Fruit fly (Drosophila melanogaster) whole organism, embryonic: ENCODE results near the gene drn.

Source experiments
- Atf3 ChIP-seq: fragments of 200-800 bp; sonication (Bioruptor generic); optimal IDR thresholded peaks from 3 replicates; lab custom pipeline; 2016; ENCODE audit warnings: missing biosample characterization, missing genetic modification characterization
- B-H1 ChIP-seq: fragments of 200-800 bp; sonication (Bioruptor generic); IDR thresholded peaks from 3 replicates; pipeline ENCODE4 v1.3.6; 2022; ENCODE audit warnings: missing biosample characterization, missing genetic modification characterization
- Bgb ChIP-seq: fragments of 200-800 bp; sonication (Bioruptor generic); IDR thresholded peaks from 2 replicates; pipeline ENCODE4 v1.3.6; 2022; ENCODE audit warnings: missing biosample characterization, missing genetic modification characterization; ENCODE audit not compliant: partially characterized antibody
- CG1024 ChIP-seq: fragments of 200-800 bp; sonication (Bioruptor generic); IDR thresholded peaks from 2 replicates; pipeline ENCODE4 v1.3.6; 2022; ENCODE audit warnings: missing biosample characterization, missing genetic modification characterization
- CG10274 ChIP-seq: fragments of 200-800 bp; sonication (Bioruptor generic); optimal IDR thresholded peaks from 3 replicates; lab custom pipeline; 2017; ENCODE audit warnings: missing biosample characterization, mild to moderate bottlenecking, missing genetic modification characterization
- CG10543 ChIP-seq: fragments of 200-800 bp; sonication (Bioruptor generic); optimal IDR thresholded peaks from 3 replicates; lab custom pipeline; 2017; ENCODE audit warnings: missing biosample characterization, mild to moderate bottlenecking, missing genetic modification characterization, moderate library complexity
- CG10654 ChIP-seq: fragments of 200-800 bp; sonication (Bioruptor generic); optimal IDR thresholded peaks from 2 replicates; lab custom pipeline; 2016; ENCODE audit warnings: missing biosample characterization, missing genetic modification characterization
- CG10979 ChIP-seq: fragments of 200-800 bp; sonication (Bioruptor generic); optimal IDR thresholded peaks from 2 replicates; lab custom pipeline; 2018; ENCODE audit warnings: missing biosample characterization, mild to moderate bottlenecking, missing genetic modification characterization, moderate library complexity
- CG11560 ChIP-seq: fragments of 200-800 bp; sonication (Bioruptor generic); IDR thresholded peaks from 3 replicates; pipeline ENCODE4 v1.3.6; 2022; ENCODE audit warnings: missing biosample characterization, missing genetic modification characterization
- CG11695 ChIP-seq: fragments of 200-800 bp; sonication (Bioruptor generic); IDR thresholded peaks from 3 replicates; pipeline ENCODE4 v1.3.6; 2022; ENCODE audit warnings: missing biosample characterization, missing genetic modification characterization
- CG12299 ChIP-seq: fragments of 200-800 bp; sonication (Bioruptor generic); optimal IDR thresholded peaks from 2 replicates; lab custom pipeline; 2018; ENCODE audit warnings: missing biosample characterization, mild to moderate bottlenecking, missing genetic modification characterization
- CG13624 ChIP-seq: fragments of 200-800 bp; sonication (Bioruptor generic); optimal IDR thresholded peaks from 2 replicates; lab custom pipeline; 2016; ENCODE audit warnings: missing biosample characterization, missing genetic modification characterization
- CG14860 ChIP-seq: fragments of 200-800 bp; sonication (Bioruptor generic); IDR thresholded peaks from 3 replicates; pipeline ENCODE4 v1.3.6; 2022; ENCODE audit warnings: missing biosample characterization, missing genetic modification characterization; ENCODE audit not compliant: partially characterized antibody
- CG17361 ChIP-seq: fragments of 200-800 bp; sonication (Bioruptor generic); IDR thresholded peaks from 3 replicates; pipeline ENCODE4 v1.3.6; 2022; ENCODE audit warnings: missing biosample characterization, missing genetic modification characterization
- CG17568 ChIP-seq: fragments of 200-800 bp; sonication (Bioruptor generic); optimal IDR thresholded peaks from 2 replicates; lab custom pipeline; 2018; ENCODE audit warnings: missing biosample characterization, mild to moderate bottlenecking, missing genetic modification characterization, moderate library complexity
- CG2116 ChIP-seq: fragments of 200-800 bp; sonication (Bioruptor generic); optimal IDR thresholded peaks from 3 replicates; lab custom pipeline; 2018; ENCODE audit warnings: missing biosample characterization, mild to moderate bottlenecking, missing genetic modification characterization
- CG30431 ChIP-seq: fragments of 200-800 bp; sonication (Bioruptor generic); optimal IDR thresholded peaks from 2 replicates; lab custom pipeline; 2017; ENCODE audit warnings: missing biosample characterization, missing genetic modification characterization
- CG4820 ChIP-seq: fragments of 200-800 bp; sonication (Bioruptor generic); optimal IDR thresholded peaks from 3 replicates; lab custom pipeline; 2016; ENCODE audit warnings: missing biosample characterization, missing genetic modification characterization
- CG7963 ChIP-seq: fragments of 200-800 bp; sonication (Bioruptor generic); IDR thresholded peaks from 3 replicates; pipeline ENCODE4 v1.3.6; 2022; ENCODE audit warnings: missing biosample characterization, missing genetic modification characterization; ENCODE audit not compliant: partially characterized antibody
- CG8924 ChIP-seq: fragments of 200-800 bp; optimal IDR thresholded peaks from 3 replicates; lab custom pipeline; 2019; ENCODE audit warnings: missing biosample characterization, mild to moderate bottlenecking, missing genetic modification characterization, moderate library complexity
- CG9932 ChIP-seq: fragments of 200-800 bp; sonication (Bioruptor generic); IDR thresholded peaks from 2 replicates; pipeline ENCODE4 v1.3.6; 2022; ENCODE audit warnings: missing biosample characterization, missing genetic modification characterization
- E2f1 ChIP-seq: fragments of 200-800 bp; sonication (Bioruptor generic); IDR thresholded peaks from 2 replicates; pipeline ENCODE4 v1.3.6; 2022; ENCODE audit warnings: missing biosample characterization, missing genetic modification characterization
- HLHmδ ChIP-seq: fragments of 200-800 bp; sonication (Bioruptor generic); optimal IDR thresholded peaks from 2 replicates; lab custom pipeline; 2018; ENCODE audit warnings: missing biosample characterization, mild to moderate bottlenecking, missing genetic modification characterization, moderate library complexity
- Hr78 ChIP-seq, 2 experiments: fragments of 200-800 bp in 1 of 2; fragments of >200 bp in 1 of 2; sonication (Bioruptor generic) in 1 of 2; optimal IDR thresholded peaks; 2 replicates each; lab custom pipeline; 2017 to 2019; ENCODE audit warnings: missing biosample characterization in 2 of 2, missing genetic modification characterization in 2 of 2, mild to moderate bottlenecking in 1 of 2, moderate library complexity in 1 of 2
- MTF-1 ChIP-seq: fragments of 200-800 bp; sonication (Bioruptor generic); optimal IDR thresholded peaks from 2 replicates; lab custom pipeline; 2018; ENCODE audit warnings: missing biosample characterization, mild to moderate bottlenecking, missing genetic modification characterization, borderline replicate concordance
- Mad ChIP-seq: fragments of 200-800 bp; sonication (Bioruptor generic); optimal IDR thresholded peaks from 2 replicates; lab custom pipeline; 2016; ENCODE audit warnings: missing biosample characterization, missing genetic modification characterization
- NK7.1 ChIP-seq: fragments of 200-800 bp; sonication (Bioruptor generic); optimal IDR thresholded peaks from 3 replicates; lab custom pipeline; 2016; ENCODE audit warnings: missing biosample characterization, missing genetic modification characterization
- Ravus ChIP-seq: fragments of 200-800 bp; sonication (Bioruptor generic); IDR thresholded peaks from 2 replicates; pipeline ENCODE4 v1.3.6; 2022; ENCODE audit warnings: missing biosample characterization, missing genetic modification characterization
- Rfx ChIP-seq: fragments of 200-800 bp; sonication (Bioruptor generic); IDR thresholded peaks from 2 replicates; pipeline ENCODE4 v1.3.6; 2022; ENCODE audit warnings: missing biosample characterization, missing genetic modification characterization
- Usf ChIP-seq: fragments of 200-800 bp; sonication (Bioruptor generic); optimal IDR thresholded peaks from 2 replicates; lab custom pipeline; 2017; ENCODE audit warnings: missing genotype, missing biosample characterization, missing genetic modification characterization
- bab2 ChIP-seq: fragments of 200-800 bp; sonication (Bioruptor generic); optimal IDR thresholded peaks from 2 replicates; lab custom pipeline; 2016; ENCODE audit warnings: missing biosample characterization, missing genetic modification characterization
- bcd ChIP-seq: fragments of 200-800 bp; sonication (Bioruptor generic); optimal IDR thresholded peaks from 2 replicates; lab custom pipeline; 2017; ENCODE audit warnings: missing biosample characterization, mild to moderate bottlenecking, missing genetic modification characterization
- dan ChIP-seq: fragments of 200-800 bp; sonication (Bioruptor generic); IDR thresholded peaks from 2 replicates; pipeline ENCODE4 v1.3.6; 2022; ENCODE audit warnings: missing biosample characterization, missing genetic modification characterization
- danr ChIP-seq: fragments of 200-800 bp; sonication (Bioruptor generic); IDR thresholded peaks from 2 replicates; pipeline ENCODE4 v1.3.6; 2022; ENCODE audit warnings: missing biosample characterization, missing genetic modification characterization
- emc ChIP-seq: fragments of 200-800 bp; sonication (Bioruptor generic); optimal IDR thresholded peaks from 2 replicates; lab custom pipeline; 2016; ENCODE audit warnings: missing biosample characterization, missing genetic modification characterization
- fu2 ChIP-seq: fragments of 200-800 bp; sonication (Bioruptor generic); optimal IDR thresholded peaks from 2 replicates; lab custom pipeline; 2016; ENCODE audit warnings: missing biosample characterization, missing genetic modification characterization
- gcm ChIP-seq: fragments of 200-800 bp; sonication (Bioruptor generic); optimal IDR thresholded peaks from 2 replicates; lab custom pipeline; 2019; ENCODE audit warnings: missing biosample characterization, mild to moderate bottlenecking, missing genetic modification characterization, moderate library complexity
- ham ChIP-seq: fragments of 200-800 bp; sonication (Bioruptor generic); IDR thresholded peaks from 2 replicates; pipeline ENCODE4 v1.3.6; 2022; ENCODE audit warnings: missing biosample characterization, missing genetic modification characterization
- lbe ChIP-seq: fragments of 200-800 bp; sonication (Bioruptor generic); optimal IDR thresholded peaks from 2 replicates; lab custom pipeline; 2016; ENCODE audit warnings: missing biosample characterization, mild to moderate bottlenecking, missing genetic modification characterization
- lmd ChIP-seq: fragments of 200-800 bp; sonication (Bioruptor generic); IDR thresholded peaks from 2 replicates; pipeline ENCODE4 v1.3.6; 2022; ENCODE audit warnings: missing biosample characterization, missing genetic modification characterization
- mirr ChIP-seq: fragments of 200-800 bp; sonication (Bioruptor generic); optimal IDR thresholded peaks from 3 replicates; lab custom pipeline; 2018; ENCODE audit warnings: missing biosample characterization, mild to moderate bottlenecking, missing genetic modification characterization
- mld ChIP-seq: fragments of 200-800 bp; sonication (Bioruptor generic); IDR thresholded peaks from 3 replicates; pipeline ENCODE4 v1.3.6; 2022; ENCODE audit warnings: missing biosample characterization, missing genetic modification characterization; ENCODE audit not compliant: partially characterized antibody
- nom ChIP-seq: fragments of 200-800 bp; sonication (Bioruptor generic); optimal IDR thresholded peaks from 2 replicates; lab custom pipeline; 2017; ENCODE audit warnings: missing biosample characterization, missing genetic modification characterization, mild to moderate bottlenecking, moderate library complexity, missing genetic modification reagents
- odd ChIP-seq: fragments of 200-800 bp; sonication (Bioruptor generic); optimal IDR thresholded peaks from 2 replicates; lab custom pipeline; 2017; ENCODE audit warnings: missing biosample characterization, mild to moderate bottlenecking, missing genetic modification characterization
- pho ChIP-seq: fragments of 200-800 bp; sonication (Bioruptor generic); optimal IDR thresholded peaks from 2 replicates; lab custom pipeline; 2016; ENCODE audit warnings: missing biosample characterization, missing genetic modification characterization
- seq ChIP-seq: fragments of 200-800 bp; sonication (Bioruptor generic); IDR thresholded peaks from 2 replicates; pipeline ENCODE4 v1.3.6; 2022; ENCODE audit warnings: missing biosample characterization, missing genetic modification characterization
- ssp ChIP-seq: fragments of 200-800 bp; sonication (Bioruptor generic); IDR thresholded peaks from 2 replicates; pipeline ENCODE4 v1.3.6; 2022; ENCODE audit warnings: missing biosample characterization, missing genetic modification characterization
- tio ChIP-seq: fragments of 200-800 bp; sonication (Bioruptor generic); optimal IDR thresholded peaks from 2 replicates; lab custom pipeline; 2017; ENCODE audit warnings: missing biosample characterization, missing genetic modification characterization, inconsistent platforms
- usp ChIP-seq: fragments of >200 bp; optimal IDR thresholded peaks from 2 replicates; lab custom pipeline; 2017; ENCODE audit warnings: missing biosample characterization, missing genetic modification characterization
- vfl ChIP-seq: fragments of 200-800 bp; sonication (Bioruptor generic); optimal IDR thresholded peaks from 2 replicates; lab custom pipeline; 2016; ENCODE audit warnings: missing biosample characterization, missing genetic modification characterization

The drn gene

dm6 chr3R:9393542-9394025, 53.6 kb downstream of the drn start (continued):
- TF ChIP-seq B-H1 = no peak; the same call in 2 of the 3 replicates
- TF ChIP-seq CG11695 (GFP tag; lab: Robert Waterston, UW) = peak; percentile 65; the same call in 2 of the 3 replicates
- no peak for TF ChIP-seq CG13624
- peak; percentile 28 for TF ChIP-seq tio (GFP tag; lab: Kevin White, UChicago)
- peak; percentile 71 for TF ChIP-seq gcm (GFP tag; lab: Kevin White, UChicago)
- TF ChIP-seq vfl = no peak
- peak; percentile 74 for TF ChIP-seq E2f1 (GFP tag; lab: Robert Waterston, UW)
- TF ChIP-seq ham (GFP tag; lab: Robert Waterston, UW) = no peak
- no peak for TF ChIP-seq HLHmδ (GFP tag; lab: Kevin White, UChicago)
- peak; percentile 58 for TF ChIP-seq CG4820
- TF ChIP-seq CG11560 = no peak
- TF ChIP-seq danr (GFP tag; lab: Robert Waterston, UW) = no peak
- peak; percentile 67 for TF ChIP-seq CG17361 (GFP tag; lab: Robert Waterston, UW)
- TF ChIP-seq CG7963 (GFP tag; lab: Robert Waterston, UW) = no peak
- peak; percentile 70 for TF ChIP-seq CG10654
- no peak for TF ChIP-seq mld (GFP tag; lab: Robert Waterston, UW)
- 0 out of 2 replicates have a peak, but pooled peaks have one; percentile 45 for TF ChIP-seq seq (GFP tag; lab: Robert Waterston, UW)
- peak; percentile 81 for TF ChIP-seq MTF-1 (GFP tag; lab: Kevin White, UChicago)
- TF ChIP-seq CG8924 (tag; lab: Kevin White, UChicago) = peak; percentile 79
- TF ChIP-seq lmd (GFP tag; lab: Robert Waterston, UW) = peak; percentile 64
- 0 out of 2 replicates have a peak, but pooled peaks have one; percentile 38 for TF ChIP-seq CG1024 (GFP tag; lab: Robert Waterston, UW)
- TF ChIP-seq bab2 (GFP tag; lab: Kevin White, UChicago) = peak; percentile 63
- no peak for TF ChIP-seq usp (GFP tag; lab: Kevin White, UChicago)
- TF ChIP-seq odd (GFP tag; lab: Kevin White, UChicago) = peak; percentile 72
- TF ChIP-seq CG9932 (GFP tag; lab: Robert Waterston, UW) = peak; percentile 15; the same call in 1 of the 2 replicates
- TF ChIP-seq mirr (GFP tag; lab: Kevin White, UChicago) = peak; percentile 72
- no peak for TF ChIP-seq Ravus
- no peak for TF ChIP-seq fu2 (GFP tag; lab: Kevin White, UChicago)
- TF ChIP-seq pho = no peak
- peak; percentile 53 for TF ChIP-seq bcd (GFP tag; lab: Kevin White, UChicago)
- TF ChIP-seq Usf (GFP tag; lab: Kevin White, UChicago) = peak; percentile 21
- TF ChIP-seq nom (GFP tag; lab: Kevin White, UChicago) = peak; percentile 93
- peak; percentile 81 for TF ChIP-seq CG17568 (GFP tag; lab: Kevin White, UChicago)
- TF ChIP-seq CG10543 (GFP tag; lab: Kevin White, UChicago) = no peak
- TF ChIP-seq Atf3 (GFP tag; lab: Kevin White, UChicago) = no peak
- peak; percentile 38 for TF ChIP-seq CG10274 (GFP tag; lab: Kevin White, UChicago)
- peak; percentile 50; the same call in 1 of the 2 replicates for TF ChIP-seq Rfx
- TF ChIP-seq Bgb (GFP tag; lab: Robert Waterston, UW) = no peak
- peak; percentile 46 for TF ChIP-seq CG2116
- TF ChIP-seq Hr78 (GFP tag; optimal IDR thresholded peaks at IDR 0.05; lab: Kevin White, UChicago) = peak in 1 of 2 experiments; percentile 25
- TF ChIP-seq dan (GFP tag; lab: Robert Waterston, UW) = 0 out of 2 replicates have a peak, but pooled peaks have one; percentile 6
- peak; percentile 86 for TF ChIP-seq CG10979 (tag; lab: Kevin White, UChicago)
- no peak for TF ChIP-seq CG14860 (GFP tag; lab: Robert Waterston, UW)
- TF ChIP-seq NK7.1 (GFP tag; lab: Kevin White, UChicago) = peak; percentile 0
- TF ChIP-seq ssp (GFP tag; lab: Robert Waterston, UW) = peak; percentile 39; the same call in 1 of the 2 replicates
- TF ChIP-seq CG30431 (GFP tag; lab: Kevin White, UChicago) = peak; percentile 29
- TF ChIP-seq lbe (GFP tag; lab: Kevin White, UChicago) = peak; percentile 90
- peak; percentile 40 for TF ChIP-seq CG12299 (tag; lab: Kevin White, UChicago)
- no peak for TF ChIP-seq Mad (GFP tag; lab: Kevin White, UChicago)
- no peak for TF ChIP-seq emc
